Worm (Caenorhabditis elegans): Measurements from ENCODE around the gene nhr-271.

- no peak for TF ChIP-seq elt-2 (tag; optimal IDR thresholded peaks at IDR 0.05)
- no peak for TF ChIP-seq unc-86 (tag; optimal IDR thresholded peaks at IDR 0.05)
- TF ChIP-seq pros-1 (tag; optimal IDR thresholded peaks at IDR 0.05): no peak
- TF ChIP-seq unc-3 (GFP tag; conservative IDR thresholded peaks at IDR 0.05): no peak
- no peak for TF ChIP-seq unc-3 (tag; optimal IDR thresholded peaks at IDR 0.05)
- TF ChIP-seq fkh-10 (GFP tag; optimal IDR thresholded peaks at IDR 0.05): no peak
- no peak for TF ChIP-seq pag-3 (tag; optimal IDR thresholded peaks at IDR 0.05; ENCODE audit: borderline replicate concordance)
- no peak for TF ChIP-seq che-1 (tag; optimal IDR thresholded peaks at IDR 0.05)
- TF ChIP-seq pqm-1 (tag; optimal IDR thresholded peaks at IDR 0.05): no peak
- TF ChIP-seq ceh-30 (tag; optimal IDR thresholded peaks at IDR 0.05): no peak
- TF ChIP-seq nhr-11 (tag; optimal IDR thresholded peaks at IDR 0.05): no peak
- TF ChIP-seq dve-1 (tag; optimal IDR thresholded peaks at IDR 0.05): no peak
- no peak for TF ChIP-seq F13H6.1 (tag; optimal IDR thresholded peaks at IDR 0.05)
Measured at ce11 chrV:16604301-16604700, 24.0 kb upstream of the nhr-271 start.
